Fruit fly (Drosophila melanogaster): Measurements from ENCODE around the gene MFS3.

Gene MFS3

DNA sequence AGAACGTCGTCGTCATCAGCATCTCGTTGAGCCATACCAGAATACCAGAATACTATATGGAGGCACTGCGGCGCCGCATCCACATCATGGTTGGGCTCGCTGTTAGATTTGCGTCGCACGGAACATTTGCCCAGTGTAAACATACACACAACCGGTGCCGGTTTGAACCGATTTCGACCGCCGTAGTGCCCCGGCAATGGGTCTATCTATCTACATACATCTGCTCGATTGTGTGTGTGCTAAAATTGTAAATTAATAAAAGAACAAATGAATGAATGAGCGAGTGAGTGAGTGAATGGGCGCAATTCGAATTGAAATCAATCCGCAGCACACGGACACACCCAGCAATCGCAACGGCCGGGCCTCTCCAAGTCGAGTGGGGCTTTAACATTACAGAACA is 17.6 kb upstream of the MFS3 start (continued):
- TF ChIP-seq CG11696 (GFP tag; IDR thresholded peaks at IDR 0.05) (no peak), CG8089 (GFP tag; optimal IDR thresholded peaks at IDR 0.05) (no peak), Hmr (GFP tag; optimal IDR thresholded peaks at IDR 0.05) (peak; percentile 1), CG2678 (tag; optimal IDR thresholded peaks at IDR 0.05) (peak; percentile 19), CG13424 (tag; optimal IDR thresholded peaks at IDR 0.05) (no peak), ash1 (GFP tag; optimal IDR thresholded peaks at IDR 0.05) (no peak), Lpt (GFP tag; optimal IDR thresholded peaks at IDR 0.05) (no peak), Abd-B (GFP tag; optimal IDR thresholded peaks at IDR 0.05) (no peak), nmo (GFP tag; optimal IDR thresholded peaks at IDR 0.05) (no peak), CG12104 (GFP tag; optimal IDR thresholded peaks at IDR 0.05) (no peak), CG18262 (tag; optimal IDR thresholded peaks at IDR 0.05) (no peak), H15 (GFP tag; IDR thresholded peaks at IDR 0.05) (no peak), CG32772 (GFP tag; IDR thresholded peaks at IDR 0.05) (no peak), CG3163 (GFP tag; optimal IDR thresholded peaks at IDR 0.05) (no peak), CG12391 (tag; optimal IDR thresholded peaks at IDR 0.05) (no peak), CG3995 (GFP tag; optimal IDR thresholded peaks at IDR 0.05) (no peak), CrebB (tag; optimal IDR thresholded peaks at IDR 0.05) (peak; percentile 43), pan (optimal IDR thresholded peaks at IDR 0.05) (no peak), pan (GFP tag; optimal IDR thresholded peaks at IDR 0.05 in 1 of 2, IDR thresholded peaks at IDR 0.05 in 1 of 2) (no peak), CG11093 (GFP tag; IDR thresholded peaks at IDR 0.05) (no peak), exex (tag; optimal IDR thresholded peaks at IDR 0.05) (peak; percentile 53), E2f2 (GFP tag; IDR thresholded peaks at IDR 0.05) (no peak), Atf-2 (GFP tag; optimal IDR thresholded peaks at IDR 0.05) (no peak), GATAe (GFP tag; conservative IDR thresholded peaks at IDR 0.05) (no peak), CG2129 (GFP tag; IDR thresholded peaks at IDR 0.05; ENCODE audit: partially characterized antibody) (no peak), CG5245 (GFP tag; optimal IDR thresholded peaks at IDR 0.05) (no peak), CG2202 (tag; optimal IDR thresholded peaks at IDR 0.05) (no peak)

DNA sequence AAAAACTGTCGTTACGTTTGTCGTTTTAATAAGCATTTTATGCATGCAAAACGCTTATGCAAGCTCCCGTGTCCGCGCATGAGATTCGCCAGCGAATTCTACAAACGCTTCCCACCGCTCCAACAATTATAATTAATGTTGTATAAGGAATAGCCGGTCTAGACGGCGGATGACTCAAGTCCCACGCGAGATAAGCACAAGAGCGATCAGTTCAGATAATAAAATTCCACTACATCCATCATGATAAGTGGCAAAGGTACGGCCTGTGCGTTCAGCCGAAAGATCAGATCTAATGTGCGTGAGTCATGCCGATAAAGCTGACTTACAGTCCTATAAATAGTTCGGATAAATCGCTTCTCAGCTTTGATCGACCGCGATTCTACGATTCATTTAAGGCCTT is 16.5 kb upstream of the MFS3 start:
- TF ChIP-seq yki (optimal IDR thresholded peaks at IDR 0.05) (no peak), sd (tag; optimal IDR thresholded peaks at IDR 0.05) (peak; percentile 12), CG34224 (GFP tag; IDR thresholded peaks at IDR 0.05; ENCODE audit: partially characterized antibody) (no peak), CG18764 (GFP tag; optimal IDR thresholded peaks at IDR 0.05) (no peak), CG11560 (tag; IDR thresholded peaks at IDR 0.05) (no peak), grn (GFP tag; optimal IDR thresholded peaks at IDR 0.05) (peak; percentile 26), CG11085 (GFP tag; IDR thresholded peaks at IDR 0.05) (no peak), CG17802 (tag; optimal IDR thresholded peaks at IDR 0.05) (no peak), Pdp1 (GFP tag; optimal IDR thresholded peaks at IDR 0.05) (peak in 1 of 2 experiments; percentile 75), onecut (GFP tag; IDR thresholded peaks at IDR 0.05) (no peak)

DNA sequence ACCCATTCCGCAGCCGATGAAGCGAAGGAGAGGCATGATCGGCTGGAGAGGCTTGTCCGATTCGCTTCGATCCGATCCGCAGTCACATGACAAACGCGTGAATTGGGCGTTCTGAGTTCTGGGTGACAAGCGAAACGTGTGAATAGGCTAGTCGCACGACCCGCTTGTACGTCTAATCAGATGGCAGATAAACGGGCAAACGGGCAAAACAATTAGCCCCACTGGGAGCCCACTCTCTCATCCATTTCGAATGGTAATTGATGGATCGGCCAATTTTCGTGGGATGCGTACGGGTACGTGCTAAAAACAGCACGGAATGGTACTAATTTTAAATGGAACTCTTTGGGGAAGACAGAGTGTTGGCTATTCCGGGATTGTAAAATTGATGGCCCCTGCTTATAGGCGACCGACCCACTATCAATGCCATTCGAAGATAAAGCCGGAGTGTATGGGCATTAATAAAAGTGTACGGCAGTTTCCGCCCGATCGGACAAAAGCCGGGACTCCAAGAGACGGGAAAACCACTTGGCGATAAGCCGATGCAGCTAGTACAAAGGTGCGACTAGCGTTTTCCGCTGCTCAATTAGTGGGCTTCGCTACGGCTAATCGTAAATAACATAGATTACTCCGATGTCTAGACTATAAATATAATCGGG is 15.4 kb upstream of the MFS3 start:
- TF ChIP-seq ERR (GFP tag; optimal IDR thresholded peaks at IDR 0.05) (no peak), CG18599 (GFP tag; optimal IDR thresholded peaks at IDR 0.05) (peak; percentile 12), lab (GFP tag; optimal IDR thresholded peaks at IDR 0.05) (peak; percentile 76), crol (GFP tag; IDR thresholded peaks at IDR 0.05) (no peak), pho (GFP tag; optimal IDR thresholded peaks at IDR 0.05) (no peak), exex (tag; optimal IDR thresholded peaks at IDR 0.05) (peak; percentile 82), grn (GFP tag; optimal IDR thresholded peaks at IDR 0.05) (peak; percentile 60), sug (tag; optimal IDR thresholded peaks at IDR 0.05) (peak; percentile 97), cwo (GFP tag; optimal IDR thresholded peaks at IDR 0.05) (peak; percentile 99), CG12219 (GFP tag; optimal IDR thresholded peaks at IDR 0.05) (no peak), CG10274 (GFP tag; optimal IDR thresholded peaks at IDR 0.05) (peak; percentile 45), Med (GFP tag) (peak; percentile 47), dysf (GFP tag; IDR thresholded peaks at IDR 0.05) (0 out of 3 replicates have a peak, but pooled peaks have one; percentile 16), CG7987 (GFP tag; optimal IDR thresholded peaks at IDR 0.05) (peak; percentile 67)
